Worm (Caenorhabditis elegans): Measurements from ENCODE around the gene lim-6.

DNA sequence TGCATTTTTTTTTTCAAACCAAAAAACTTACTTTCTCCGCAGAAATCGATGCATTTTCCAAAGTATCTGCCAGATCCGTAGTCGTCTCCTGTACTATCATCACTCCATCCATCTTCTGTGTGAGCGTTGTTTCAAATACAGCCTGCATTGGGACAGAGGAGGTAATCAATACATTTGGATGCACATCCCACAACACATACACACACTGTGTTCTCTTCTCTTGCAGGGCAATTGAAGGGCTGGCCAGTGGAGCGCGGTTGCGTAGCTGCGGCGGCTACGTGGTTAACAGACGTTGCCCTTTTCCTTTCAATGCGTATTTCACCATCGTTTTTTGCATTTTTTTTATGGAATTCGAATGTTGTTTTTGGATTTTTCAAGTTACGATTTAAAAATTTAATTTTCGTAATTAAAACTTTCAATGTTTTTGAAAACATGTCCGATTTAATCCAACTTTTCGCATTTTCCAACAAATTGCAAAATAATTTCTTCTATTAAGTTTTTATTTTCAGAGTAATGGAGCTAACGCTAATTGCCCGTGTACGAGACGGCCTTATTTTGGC is 37.1 kb upstream of the lim-6 start, which contains the start of the genes stau-1 and sec-22:
- TF ChIP-seq nhr-19 (GFP tag; conservative IDR thresholded peaks at IDR 0.05) (no peak), ama-1 (optimal IDR thresholded peaks at IDR 0.05) (no peak), pqm-1 (tag; optimal IDR thresholded peaks at IDR 0.05) (no peak), lin-39 (tag; optimal IDR thresholded peaks at IDR 0.05) (no peak), dpl-1 (GFP tag; optimal IDR thresholded peaks at IDR 0.05) (peak in 2 of 3 experiments; percentile 3 to 33)

All from whole organism, L1 larva.